Worm (Caenorhabditis elegans) whole organism, L1 larva: ENCODE data around the gene rsp-4.

ENCODE experiments used
- nhr-76 ChIP-seq: sonication (generic microtip); optimal IDR thresholded peaks from 2 replicates; lab custom pipeline; 2017; ENCODE audit warnings: missing biosample characterization, missing genetic modification characterization
- nhr-77 ChIP-seq: fragments of 150-350 bp; optimal IDR thresholded peaks from 2 replicates; lab custom pipeline; 2014; ENCODE audit warnings: missing biosample characterization, missing genetic modification characterization
- pag-3 ChIP-seq: sonication (generic microtip); optimal IDR thresholded peaks from 2 replicates; lab custom pipeline; 2017; ENCODE audit warnings: missing genetic modification characterization, mild to moderate bottlenecking, missing compliant biosample characterization, antibody characterized with exemption, borderline replicate concordance; ENCODE audit not compliant: insufficient read depth
- unc-62 ChIP-seq: fragments of 150-350 bp; optimal IDR thresholded peaks from 2 replicates; lab custom pipeline; 2014; ENCODE audit warnings: missing biosample characterization, missing genetic modification reagents, missing genetic modification characterization

DNA sequence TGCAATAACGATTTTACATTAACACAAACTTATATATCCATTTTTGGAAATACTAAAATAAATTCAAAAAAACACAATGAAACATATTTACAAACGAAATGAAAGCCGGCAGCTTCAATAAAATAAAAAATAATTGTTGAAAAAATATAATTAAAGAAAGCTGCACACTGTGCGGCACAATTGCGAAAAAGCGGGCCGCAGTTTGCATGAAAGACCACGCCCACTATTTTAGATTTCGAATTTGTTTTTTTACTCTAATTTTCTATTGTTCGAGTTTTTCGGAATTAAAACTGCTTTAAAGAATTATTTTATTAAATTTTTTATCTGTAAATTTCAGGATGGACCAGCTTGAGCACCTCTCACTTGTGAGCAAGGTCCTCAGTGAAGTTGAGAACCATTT is 10.6 kb upstream of the rsp-4 start, which contains the start of gene mog-5:
- TF ChIP-seq pag-3 (tag; lab: Kevin White, UChicago) (no peak), nhr-77 (tag; lab: Kevin White, UChicago) (no peak), nhr-76 (tag; lab: Kevin White, UChicago) (no peak), unc-62 (GFP tag; lab: Kevin White, UChicago) (no peak)
